Worm (Caenorhabditis elegans) whole organism, mixed stage, embryonic: ENCODE data around the gene C18B2.5.

Experiments used
- elt-1 ChIP-seq: sonication (generic microtip); optimal IDR thresholded peaks from 2 replicates; lab custom pipeline; 2017; ENCODE audit warnings: missing genetic modification characterization, mild to moderate bottlenecking, missing compliant biosample characterization, antibody characterized with exemption, moderate library complexity, borderline replicate concordance; ENCODE audit not compliant: insufficient read depth
- lsy-2 ChIP-seq: fragments of 150-350 bp; optimal IDR thresholded peaks from 2 replicates; lab custom pipeline; 2014; ENCODE audit warnings: missing biosample characterization, missing genetic modification characterization
- mls-2 ChIP-seq: sonication (generic microtip); optimal IDR thresholded peaks from 2 replicates; lab custom pipeline; 2016; ENCODE audit warnings: mild to moderate bottlenecking, missing genetic modification characterization, moderate library complexity, missing compliant biosample characterization
- nhr-12 ChIP-seq: fragments of 150-350 bp; optimal IDR thresholded peaks from 2 replicates; lab custom pipeline; 2014; ENCODE audit warnings: missing biosample characterization, missing genetic modification characterization
- nhr-237 ChIP-seq: fragments of 150-350 bp; optimal IDR thresholded peaks from 2 replicates; lab custom pipeline; 2014; ENCODE audit warnings: missing biosample characterization, missing genetic modification characterization
- nhr-76 ChIP-seq: sonication (generic microtip); optimal IDR thresholded peaks from 2 replicates; lab custom pipeline; 2017; ENCODE audit warnings: missing biosample characterization, missing genetic modification characterization
- pha-4 ChIP-seq: fragments of 150-350 bp; optimal IDR thresholded peaks from 2 replicates; lab custom pipeline; 2018; ENCODE audit warnings: missing biosample characterization, missing genetic modification reagents, missing genetic modification characterization
- unc-39 ChIP-seq: fragments of 150-350 bp; optimal IDR thresholded peaks from 2 replicates; lab custom pipeline; 2014; ENCODE audit warnings: missing biosample characterization, missing genetic modification characterization
- ztf-11 ChIP-seq: fragments of 150-350 bp; optimal IDR thresholded peaks from 2 replicates; lab custom pipeline; 2014; ENCODE audit warnings: missing biosample characterization, missing genetic modification characterization

ce11 chrX:3584481-3584880, 26.4 kb downstream of the C18B2.5 start:
- TF ChIP-seq unc-39 (tag; lab: Kevin White, UChicago) = no peak
- no peak for TF ChIP-seq ztf-11 (tag; lab: Kevin White, UChicago)
- TF ChIP-seq pha-4 (tag; lab: Kevin White, UChicago) = no peak
- TF ChIP-seq lsy-2 = no peak
- TF ChIP-seq elt-1 = no peak
- TF ChIP-seq mls-2 (tag; lab: Kevin White, UChicago) = no peak
- TF ChIP-seq nhr-12 (tag; lab: Kevin White, UChicago) = no peak
- no peak for TF ChIP-seq nhr-237
- TF ChIP-seq nhr-76 = no peak
